Worm (Caenorhabditis elegans) whole organism, L3 larva: ENCODE data around the gene tbx-35.

Experiments used
- ZK546.5 ChIP-seq: sonication (generic microtip); optimal IDR thresholded peaks from 2 replicates; lab custom pipeline; 2017; ENCODE audit warnings: missing biosample characterization, missing genetic modification characterization
- ceh-9 ChIP-seq: sonication (generic microtip); optimal IDR thresholded peaks from 2 replicates; lab custom pipeline; 2018; ENCODE audit warnings: missing biosample characterization, missing genetic modification characterization
- egl-27 ChIP-seq: sonication (generic microtip); optimal IDR thresholded peaks from 4 replicates; lab custom pipeline; 2017; ENCODE audit warnings: missing biosample characterization, missing genetic modification reagents, missing genetic modification characterization
- egl-5 ChIP-seq: fragments of 150-350 bp; optimal IDR thresholded peaks from 2 replicates; lab custom pipeline; 2017; ENCODE audit warnings: missing biosample characterization, missing genetic modification reagents, missing genetic modification characterization, inconsistent platforms
- elt-2 ChIP-seq: sonication (generic microtip); optimal IDR thresholded peaks from 2 replicates; lab custom pipeline; 2016; ENCODE audit warnings: missing genetic modification reagents, mild to moderate bottlenecking, missing genetic modification characterization, missing compliant biosample characterization
- elt-3 ChIP-seq, 3 experiments: fragments of 150-350 bp in 1 of 3; sonication (generic microtip) in 2 of 3; optimal IDR thresholded peaks; 2 replicates in 2 of 3; 4 replicates in 1 of 3; lab custom pipeline; 2014 to 2017; ENCODE audit warnings: missing biosample characterization in 3 of 3, missing genetic modification characterization in 3 of 3
- fkh-10 ChIP-seq: sonication (generic microtip); optimal IDR thresholded peaks from 2 replicates; lab custom pipeline; 2017; ENCODE audit warnings: missing biosample characterization, missing genetic modification reagents, missing genetic modification characterization
- fkh-2 ChIP-seq: fragments of 150-350 bp; optimal IDR thresholded peaks from 2 replicates; lab custom pipeline; 2014; ENCODE audit warnings: missing biosample characterization, missing genetic modification reagents, missing genetic modification characterization
- fos-1 ChIP-seq: fragments of 150-350 bp; optimal IDR thresholded peaks from 2 replicates; lab custom pipeline; 2014; ENCODE audit warnings: missing biosample characterization, missing genetic modification characterization
- hmg-11 ChIP-seq: sonication (generic microtip); optimal IDR thresholded peaks from 2 replicates; lab custom pipeline; 2016; ENCODE audit warnings: missing genetic modification characterization, missing compliant biosample characterization
- lin-39 ChIP-seq: fragments of 150-350 bp; optimal IDR thresholded peaks from 2 replicates; lab custom pipeline; 2018; ENCODE audit warnings: missing biosample characterization, missing genetic modification reagents, missing genetic modification characterization
- lsy-12 ChIP-seq: sonication (generic microtip); optimal IDR thresholded peaks from 2 replicates; lab custom pipeline; 2016; ENCODE audit warnings: mild to moderate bottlenecking, missing genetic modification characterization, missing compliant biosample characterization
- mdl-1 ChIP-seq: fragments of 150-350 bp; optimal IDR thresholded peaks from 2 replicates; lab custom pipeline; 2014; ENCODE audit warnings: missing biosample characterization, missing genetic modification characterization
- mml-1 ChIP-seq: fragments of 150-350 bp; sonication (generic microtip); optimal IDR thresholded peaks from 3 replicates; lab custom pipeline; 2014; ENCODE audit warnings: missing biosample characterization, missing genetic modification characterization
- nhr-11 ChIP-seq: fragments of 150-350 bp; optimal IDR thresholded peaks from 2 replicates; lab custom pipeline; 2014; ENCODE audit warnings: missing biosample characterization, missing genetic modification characterization
- nhr-12 ChIP-seq: fragments of 150-350 bp; optimal IDR thresholded peaks from 2 replicates; lab custom pipeline; 2014; ENCODE audit warnings: missing biosample characterization, missing genetic modification characterization
- nhr-237 ChIP-seq: fragments of 150-350 bp; optimal IDR thresholded peaks from 2 replicates; lab custom pipeline; 2014; ENCODE audit warnings: missing biosample characterization, missing genetic modification characterization
- nhr-25 ChIP-seq: sonication (generic microtip); optimal IDR thresholded peaks from 2 replicates; lab custom pipeline; 2017; ENCODE audit warnings: missing biosample characterization, missing genetic modification characterization
- nhr-67 ChIP-seq: fragments of 150-350 bp; optimal IDR thresholded peaks from 2 replicates; lab custom pipeline; 2014; ENCODE audit warnings: missing biosample characterization, missing genetic modification characterization
- pha-4 ChIP-seq: fragments of 150-350 bp; optimal IDR thresholded peaks from 2 replicates; lab custom pipeline; 2014; ENCODE audit warnings: missing biosample characterization, missing genetic modification reagents, missing genetic modification characterization
- pqm-1 ChIP-seq: fragments of 150-350 bp; optimal IDR thresholded peaks from 2 replicates; lab custom pipeline; 2017; ENCODE audit warnings: missing biosample characterization, missing genetic modification characterization, inconsistent platforms
- skn-1 ChIP-seq: fragments of 150-350 bp; optimal IDR thresholded peaks from 2 replicates; lab custom pipeline; 2014; ENCODE audit warnings: missing biosample characterization, missing genetic modification characterization
- snpc-4 ChIP-seq: fragments of 150-350 bp; optimal IDR thresholded peaks from 2 replicates; lab custom pipeline; 2014; ENCODE audit warnings: missing biosample characterization, missing genetic modification characterization
- tbx-2 ChIP-seq: sonication (generic microtip); optimal IDR thresholded peaks from 2 replicates; lab custom pipeline; 2016; ENCODE audit warnings: mild to moderate bottlenecking, missing genetic modification characterization, missing compliant biosample characterization
- unc-39 ChIP-seq: sonication (generic microtip); optimal IDR thresholded peaks from 4 replicates; lab custom pipeline; 2017; ENCODE audit warnings: missing biosample characterization, missing genetic modification characterization
- zag-1 ChIP-seq: fragments of 150-350 bp; optimal IDR thresholded peaks from 2 replicates; lab custom pipeline; 2014; ENCODE audit warnings: missing biosample characterization, missing genetic modification characterization
- ztf-11 ChIP-seq: fragments of 150-350 bp; optimal IDR thresholded peaks from 2 replicates; lab custom pipeline; 2014; ENCODE audit warnings: missing biosample characterization, missing genetic modification characterization
- ztf-4 ChIP-seq: fragments of 150-350 bp; optimal IDR thresholded peaks from 2 replicates; lab custom pipeline; 2014; ENCODE audit warnings: missing biosample characterization, missing genetic modification characterization

tbx-35 gene

ce11 chrII:5565082-5565623 is 40.0 kb upstream of the tbx-35 start:
- no peak for TF ChIP-seq ztf-4 (tag; lab: Kevin White, UChicago)
- no peak for TF ChIP-seq tbx-2
- TF ChIP-seq ceh-9 (tag; lab: Kevin White, UChicago) = no peak
- no peak for TF ChIP-seq ZK546.5
- TF ChIP-seq unc-39 (tag; lab: Kevin White, UChicago) = no peak
- no peak for TF ChIP-seq zag-1
- TF ChIP-seq skn-1 (tag; lab: Kevin White, UChicago) = no peak
- TF ChIP-seq nhr-11 (tag; lab: Kevin White, UChicago) = no peak
- no peak for TF ChIP-seq fos-1 (tag; lab: Kevin White, UChicago)
- TF ChIP-seq elt-3 (tag; optimal IDR thresholded peaks at IDR 0.05; lab: Kevin White, UChicago) = no peak
- TF ChIP-seq nhr-12 (tag; lab: Kevin White, UChicago) = no peak
- no peak for TF ChIP-seq pqm-1 (tag; lab: Kevin White, UChicago)
- no peak for TF ChIP-seq mdl-1 (tag; lab: Kevin White, UChicago)
- TF ChIP-seq nhr-25 (tag; lab: Kevin White, UChicago) = no peak

ce11 chrII:5561392-5561791 is 36.2 kb upstream of the tbx-35 start, which contains the start of gene C17C3.3:
TSS of gene C17C3.3 (plus strand) at chrII:5561737.
- TF ChIP-seq pqm-1 (tag; lab: Kevin White, UChicago) = peak; percentile 67
- no peak for TF ChIP-seq fkh-2 (tag; lab: Kevin White, UChicago)
- no peak for TF ChIP-seq ztf-11 (tag; lab: Kevin White, UChicago)
- TF ChIP-seq elt-2 (tag; lab: Kevin White, UChicago) = peak; percentile 88
- TF ChIP-seq ztf-4 (tag; lab: Kevin White, UChicago) = no peak
- no peak for TF ChIP-seq ceh-9 (tag; lab: Kevin White, UChicago)
- peak; percentile 46 for TF ChIP-seq pha-4 (tag; lab: Kevin White, UChicago)
- TF ChIP-seq, all 47 proteins: peak for 3

- TF ChIP-seq mml-1 (tag; lab: Kevin White, UChicago) (no peak), egl-27 (tag; lab: Kevin White, UChicago) (no peak), pqm-1 (tag; lab: Kevin White, UChicago) (peak; percentile 76), elt-2 (tag; lab: Kevin White, UChicago) (peak; percentile 95)
These were observed 31.9 kb upstream of the tbx-35 start for ce11 chrII:5557134-5557533.

ce11 chrII:5556431-5556830 is 31.2 kb upstream of the tbx-35 start, which contains the start of gene ins-11:
TSS of gene ins-11 (plus strand) at chrII:5556731.
- TF ChIP-seq fkh-10 (GFP tag; lab: Kevin White, UChicago) = no peak
- no peak for TF ChIP-seq hmg-11 (tag; lab: Kevin White, UChicago)
- no peak for TF ChIP-seq pqm-1 (tag; lab: Kevin White, UChicago)
- TF ChIP-seq nhr-67 (tag; lab: Kevin White, UChicago) = no peak
- no peak for TF ChIP-seq nhr-11 (tag; lab: Kevin White, UChicago)
- TF ChIP-seq egl-5 (tag; lab: Kevin White, UChicago) = no peak
- TF ChIP-seq zag-1 = no peak
- no peak for TF ChIP-seq nhr-237 (tag; lab: Kevin White, UChicago)
- TF ChIP-seq fos-1 (tag; lab: Kevin White, UChicago) = no peak
- no peak for TF ChIP-seq elt-2 (tag; lab: Kevin White, UChicago)
- TF ChIP-seq nhr-12 (tag; lab: Kevin White, UChicago) = no peak
- no peak for TF ChIP-seq lsy-12 (tag; lab: Kevin White, UChicago)
- no peak for TF ChIP-seq nhr-25 (tag; lab: Kevin White, UChicago)
- no peak for TF ChIP-seq fkh-2 (tag; lab: Kevin White, UChicago)
- TF ChIP-seq tbx-2 = no peak
- TF ChIP-seq, all 47 proteins: peak for 0

ce11 chrII:5555522-5555921 is 30.3 kb upstream of the tbx-35 start:
- TF ChIP-seq elt-2 (tag; lab: Kevin White, UChicago) = peak; percentile 72
- TF ChIP-seq lin-39 = no peak

ce11 chrII:5554788-5555187 is 29.6 kb upstream of the tbx-35 start:
- TF ChIP-seq snpc-4 (tag; lab: Kevin White, UChicago) (no peak), elt-3 (tag; optimal IDR thresholded peaks at IDR 0.05; lab: Kevin White, UChicago) (no peak), elt-2 (tag; lab: Kevin White, UChicago) (peak; percentile 33), pqm-1 (tag; lab: Kevin White, UChicago) (peak; percentile 24)
